Worm (Caenorhabditis elegans) whole organism, L1 larva: ENCODE measurements around the gene ZK418.5.

Experiments
- fkh-10 ChIP-seq: sonication (generic microtip); optimal IDR thresholded peaks from 2 replicates; lab custom pipeline; 2017; ENCODE audit warnings: missing biosample characterization, missing genetic modification reagents, missing genetic modification characterization
- lin-39 ChIP-seq: fragments of 150-350 bp; optimal IDR thresholded peaks from 2 replicates; lab custom pipeline; 2014; ENCODE audit warnings: missing biosample characterization, missing genetic modification reagents, missing genetic modification characterization
- zag-1 ChIP-seq: fragments of 150-350 bp; optimal IDR thresholded peaks from 2 replicates; lab custom pipeline; 2014; ENCODE audit warnings: missing biosample characterization, missing genetic modification characterization
- ztf-4 ChIP-seq: fragments of 150-350 bp; optimal IDR thresholded peaks from 2 replicates; lab custom pipeline; 2014; ENCODE audit warnings: missing biosample characterization, missing genetic modification characterization

DNA sequence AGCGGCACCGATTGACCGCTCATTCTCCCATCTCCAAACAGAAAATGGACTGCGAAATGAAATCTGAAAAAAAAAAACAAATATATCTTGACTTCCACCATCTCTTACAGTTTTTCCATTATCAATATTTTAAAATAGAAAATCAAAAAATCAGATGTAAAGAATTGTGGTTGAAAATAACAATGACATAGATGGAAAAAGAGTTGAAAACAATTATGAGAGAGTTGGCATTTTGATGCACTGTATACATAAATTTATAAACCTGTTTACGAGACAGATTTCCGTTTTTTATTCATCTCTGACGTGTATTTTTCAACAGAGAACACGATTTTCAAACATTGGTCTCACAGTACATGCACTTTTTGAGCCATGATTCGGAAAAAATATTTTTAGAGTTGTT is 7.0 kb upstream of the ZK418.5 start, which contains the start of gene ZK418.7:
- TF ChIP-seq fkh-10 (GFP tag; lab: Kevin White, UChicago), result no peak
- no peak for TF ChIP-seq zag-1 (tag; lab: Kevin White, UChicago)
- no peak for TF ChIP-seq ztf-4 (tag; lab: Kevin White, UChicago)
- TF ChIP-seq lin-39, result no peak
